Worm (Caenorhabditis elegans) whole organism, midembryonic: ENCODE measurements around the gene hrg-6.

Experiments used
- T22C8.4 ChIP-seq: fragments of 200-800 bp; sonication (Bioruptor generic); IDR thresholded peaks from 2 replicates; pipeline ENCODE4 v1.3.6; 2022; ENCODE audit warnings: missing genetic modification characterization, missing compliant biosample characterization
- cog-1 ChIP-seq: sonication (generic microtip); optimal IDR thresholded peaks from 2 replicates; lab custom pipeline; 2016; ENCODE audit warnings: missing genetic modification characterization, missing compliant biosample characterization
- flt-1 ChIP-seq: fragments of 200-800 bp; sonication (Bioruptor generic); IDR thresholded peaks from 2 replicates; pipeline ENCODE4 v1.3.6; 2022; ENCODE audit warnings: missing genetic modification characterization, missing compliant biosample characterization
- klf-2 ChIP-seq: fragments of 200-800 bp; sonication (Bioruptor generic); conservative IDR thresholded peaks from 2 replicates; pipeline ENCODE4 v1.3.6; 2022; ENCODE audit warnings: missing genetic modification reagents, missing genetic modification characterization, missing compliant biosample characterization
- med-1 ChIP-seq: sonication (generic microtip); optimal IDR thresholded peaks from 2 replicates; lab custom pipeline; 2017; ENCODE audit warnings: missing genetic modification characterization, mild to moderate bottlenecking, missing compliant biosample characterization, antibody characterized with exemption, missing genetic modification reagents; ENCODE audit not compliant: insufficient read depth
- tab-1 ChIP-seq: fragments of 200-800 bp; sonication (Bioruptor generic); IDR thresholded peaks from 2 replicates; pipeline ENCODE4 v1.3.6; 2022; ENCODE audit warnings: missing genetic modification characterization, missing compliant biosample characterization
- ztf-23 ChIP-seq: fragments of 200-800 bp; sonication (Bioruptor generic); IDR thresholded peaks from 2 replicates; pipeline ENCODE4 v1.3.6; 2022; ENCODE audit warnings: missing genetic modification reagents, missing genetic modification characterization, missing compliant biosample characterization
- ztf-29 ChIP-seq: fragments of 200-800 bp; sonication (Bioruptor generic); IDR thresholded peaks from 2 replicates; pipeline ENCODE4 v1.3.6; 2022; ENCODE audit warnings: missing genetic modification reagents, missing genetic modification characterization, missing compliant biosample characterization

- TF ChIP-seq klf-2 (GFP tag; lab: Robert Waterston, UW) (no peak), ztf-29 (GFP tag; lab: Robert Waterston, UW) (no peak), flt-1 (no peak), T22C8.4 (no peak), tab-1 (GFP tag; lab: Robert Waterston, UW) (no peak), cog-1 (tag; lab: Kevin White, UChicago) (no peak), med-1 (GFP tag; lab: Kevin White, UChicago) (no peak), ztf-23 (GFP tag; lab: Robert Waterston, UW) (no peak)
Observed at ce11 chrIV:11078482-11078881, 46.1 kb downstream of the hrg-6 start, which contains the start of gene Y5F2A.4.
